Fruit fly (Drosophila melanogaster): ENCODE data around the gene CG11068.

DNA sequence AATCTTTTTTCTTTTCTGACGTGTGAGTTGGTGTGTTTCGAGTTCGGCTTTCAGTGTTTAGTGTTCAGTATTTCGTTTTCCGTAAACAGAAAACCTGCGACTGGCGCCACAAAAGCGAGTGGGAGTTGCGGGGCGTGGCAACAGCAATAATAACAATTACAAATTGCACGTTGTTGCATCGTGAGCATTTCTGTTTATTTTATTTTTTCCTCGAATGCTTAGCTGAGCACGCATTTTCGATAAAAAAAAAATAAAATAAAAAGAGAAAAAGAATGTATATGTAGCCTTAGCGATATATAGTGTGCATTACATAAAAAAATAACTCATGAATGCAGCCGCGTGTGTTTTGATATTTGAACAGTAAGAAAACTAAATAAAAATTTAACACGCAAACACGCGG, 9.8 kb downstream of the CG11068 start:
- no peak for TF ChIP-seq psq (optimal IDR thresholded peaks at IDR 0.05)
- no peak for TF ChIP-seq usp (GFP tag; optimal IDR thresholded peaks at IDR 0.05)
- no peak for TF ChIP-seq pan (optimal IDR thresholded peaks at IDR 0.05)

Data from whole organism.